Worm (Caenorhabditis elegans) whole organism, late embryonic: Measurements from ENCODE around the gene oatr-1.
A peak's percentile ranks its signal among the peaks of the same experiment; 100 is the strongest.

Source experiments
- C38D4.7 ChIP-seq: fragments of 200-800 bp; sonication (Bioruptor generic); optimal IDR thresholded peaks from 2 replicates; lab custom pipeline; 2018; ENCODE audit warnings: mild to moderate bottlenecking, missing genetic modification characterization, moderate library complexity, missing compliant biosample characterization
- K02D7.2 ChIP-seq: sonication (generic microtip); optimal IDR thresholded peaks from 2 replicates; lab custom pipeline; 2017; ENCODE audit warnings: mild to moderate bottlenecking, missing genetic modification characterization, missing compliant biosample characterization
- T23F11.4 ChIP-seq: fragments of 200-800 bp; sonication (Bioruptor generic); optimal IDR thresholded peaks from 2 replicates; lab custom pipeline; 2018; ENCODE audit warnings: mild to moderate bottlenecking, missing genetic modification characterization, missing compliant biosample characterization
- Y22D7AL.16 ChIP-seq: sonication (generic microtip); optimal IDR thresholded peaks from 2 replicates; lab custom pipeline; 2016; ENCODE audit warnings: missing genetic modification characterization, missing compliant biosample characterization
- ahr-1 ChIP-seq: sonication (generic microtip); optimal IDR thresholded peaks from 2 replicates; lab custom pipeline; 2016; ENCODE audit warnings: missing genetic modification characterization, missing compliant biosample characterization
- ama-1 ChIP-seq: fragments of 150-350 bp; optimal IDR thresholded peaks from 2 replicates; lab custom pipeline; 2014
- ceh-18 ChIP-seq: sonication (generic microtip); optimal IDR thresholded peaks from 2 replicates; lab custom pipeline; 2016; ENCODE audit warnings: missing genetic modification characterization, missing compliant biosample characterization
- ceh-19 ChIP-seq: fragments of 200-800 bp; sonication (Bioruptor generic); optimal IDR thresholded peaks from 2 replicates; lab custom pipeline; 2018; ENCODE audit warnings: mild to moderate bottlenecking, missing genetic modification characterization, missing compliant biosample characterization
- ceh-2 ChIP-seq: sonication (generic microtip); optimal IDR thresholded peaks from 2 replicates; lab custom pipeline; 2016; ENCODE audit warnings: missing genotype, missing genetic modification characterization, missing compliant biosample characterization
- ceh-30 ChIP-seq: fragments of 150-350 bp; optimal IDR thresholded peaks from 2 replicates; lab custom pipeline; 2014; ENCODE audit warnings: missing biosample characterization, missing genetic modification characterization
- ceh-31 ChIP-seq: sonication (generic microtip); optimal IDR thresholded peaks from 2 replicates; lab custom pipeline; 2016; ENCODE audit warnings: missing genetic modification characterization, missing compliant biosample characterization
- ceh-34 ChIP-seq: sonication (generic microtip); optimal IDR thresholded peaks from 2 replicates; lab custom pipeline; 2016; ENCODE audit warnings: mild to moderate bottlenecking, missing genetic modification characterization, missing compliant biosample characterization
- ceh-48 ChIP-seq: sonication (generic microtip); optimal IDR thresholded peaks from 2 replicates; lab custom pipeline; 2016; ENCODE audit warnings: missing genetic modification characterization, inconsistent platforms, missing compliant biosample characterization
- ceh-9 ChIP-seq: sonication (generic microtip); optimal IDR thresholded peaks from 2 replicates; lab custom pipeline; 2016; ENCODE audit warnings: mild to moderate bottlenecking, missing genetic modification characterization, inconsistent platforms, missing compliant biosample characterization
- elt-2 ChIP-seq: sonication (generic microtip); optimal IDR thresholded peaks from 2 replicates; lab custom pipeline; 2016; ENCODE audit warnings: missing genetic modification reagents, missing genetic modification characterization, missing compliant biosample characterization
- elt-4 ChIP-seq: sonication (generic microtip); optimal IDR thresholded peaks from 2 replicates; lab custom pipeline; 2016; ENCODE audit warnings: missing genetic modification characterization, missing compliant biosample characterization
- ets-4 ChIP-seq: sonication (generic microtip); optimal IDR thresholded peaks from 2 replicates; lab custom pipeline; 2016; ENCODE audit warnings: missing genetic modification characterization, missing compliant biosample characterization
- fkh-6 ChIP-seq: sonication (generic microtip); optimal IDR thresholded peaks from 2 replicates; lab custom pipeline; 2016; ENCODE audit warnings: missing genetic modification characterization, missing compliant biosample characterization
- gmeb-2 ChIP-seq: sonication (generic microtip); optimal IDR thresholded peaks from 2 replicates; lab custom pipeline; 2016; ENCODE audit warnings: missing genetic modification characterization, inconsistent platforms, missing compliant biosample characterization
- hlh-13 ChIP-seq: fragments of 200-800 bp; sonication (Bioruptor generic); optimal IDR thresholded peaks from 2 replicates; lab custom pipeline; 2018; ENCODE audit warnings: mild to moderate bottlenecking, missing genetic modification characterization, missing compliant biosample characterization
- hlh-30 ChIP-seq: sonication (generic microtip); optimal IDR thresholded peaks from 2 replicates; lab custom pipeline; 2017; ENCODE audit warnings: antibody characterized with exemption, missing genetic modification characterization, missing compliant biosample characterization; ENCODE audit not compliant: insufficient read depth
- hlh-8 ChIP-seq: sonication (generic microtip); optimal IDR thresholded peaks from 2 replicates; lab custom pipeline; 2016; ENCODE audit warnings: missing genotype, missing genetic modification characterization, missing compliant biosample characterization
- lim-6 ChIP-seq: sonication (generic microtip); optimal IDR thresholded peaks from 2 replicates; lab custom pipeline; 2016; ENCODE audit warnings: missing genetic modification characterization, missing compliant biosample characterization
- lin-11 ChIP-seq: fragments of 200-800 bp; sonication (Bioruptor generic); optimal IDR thresholded peaks from 2 replicates; lab custom pipeline; 2018; ENCODE audit warnings: mild to moderate bottlenecking, missing genetic modification characterization, missing compliant biosample characterization
- nfya-1 ChIP-seq: sonication (generic microtip); optimal IDR thresholded peaks from 2 replicates; lab custom pipeline; 2017; ENCODE audit warnings: missing genetic modification characterization, mild to moderate bottlenecking, missing compliant biosample characterization, antibody characterized with exemption, moderate library complexity
- nhr-232 ChIP-seq: sonication (generic microtip); optimal IDR thresholded peaks from 2 replicates; lab custom pipeline; 2016; ENCODE audit warnings: missing genetic modification characterization, missing compliant biosample characterization
- pag-3 ChIP-seq: sonication (generic microtip); optimal IDR thresholded peaks from 2 replicates; lab custom pipeline; 2016; ENCODE audit warnings: missing compliant biosample characterization, missing genetic modification characterization, borderline replicate concordance
- pat-9 ChIP-seq: fragments of 200-800 bp; sonication (Bioruptor generic); optimal IDR thresholded peaks from 2 replicates; lab custom pipeline; 2018; ENCODE audit warnings: mild to moderate bottlenecking, missing genetic modification characterization, moderate library complexity, missing compliant biosample characterization
- pha-2 ChIP-seq: sonication (generic microtip); optimal IDR thresholded peaks from 2 replicates; lab custom pipeline; 2017; ENCODE audit warnings: mild to moderate bottlenecking, missing genetic modification characterization, missing compliant biosample characterization
- ref-2 ChIP-seq: sonication (generic microtip); optimal IDR thresholded peaks from 2 replicates; lab custom pipeline; 2016; ENCODE audit warnings: missing genetic modification characterization, missing compliant biosample characterization
- sdc-2 ChIP-seq: sonication (generic microtip); optimal IDR thresholded peaks from 2 replicates; lab custom pipeline; 2016; ENCODE audit warnings: missing genotype, missing genetic modification characterization, missing compliant biosample characterization
- sox-2 ChIP-seq: fragments of 200-800 bp; sonication (Bioruptor generic); IDR thresholded peaks from 2 replicates; pipeline ENCODE4 v1.3.6; 2022; ENCODE audit warnings: missing genetic modification reagents, missing genetic modification characterization, missing compliant biosample characterization
- sox-4 ChIP-seq: sonication (generic microtip); optimal IDR thresholded peaks from 2 replicates; lab custom pipeline; 2017; ENCODE audit warnings: mild to moderate bottlenecking, missing genetic modification characterization, inconsistent platforms, missing compliant biosample characterization
- tbx-2 ChIP-seq: sonication (generic microtip); optimal IDR thresholded peaks from 2 replicates; lab custom pipeline; 2016; ENCODE audit warnings: missing genetic modification characterization, missing compliant biosample characterization
- tbx-7 ChIP-seq: sonication (generic microtip); optimal IDR thresholded peaks from 2 replicates; lab custom pipeline; 2016; ENCODE audit warnings: missing genotype, missing genetic modification characterization, missing compliant biosample characterization
- unc-42 ChIP-seq: sonication (generic microtip); optimal IDR thresholded peaks from 2 replicates; lab custom pipeline; 2016; ENCODE audit warnings: missing genotype, missing genetic modification characterization, missing compliant biosample characterization
- unc-55 ChIP-seq: sonication (generic microtip); optimal IDR thresholded peaks from 2 replicates; lab custom pipeline; 2017; ENCODE audit warnings: missing biosample characterization, missing genetic modification reagents, missing genetic modification characterization
- unc-86 ChIP-seq: sonication (generic microtip); optimal IDR thresholded peaks from 2 replicates; lab custom pipeline; 2016; ENCODE audit warnings: missing genetic modification characterization, missing compliant biosample characterization
- ztf-16 ChIP-seq: sonication (generic microtip); optimal IDR thresholded peaks from 2 replicates; lab custom pipeline; 2017; ENCODE audit warnings: missing genetic modification characterization, missing compliant biosample characterization

oatr-1 gene

DNA sequence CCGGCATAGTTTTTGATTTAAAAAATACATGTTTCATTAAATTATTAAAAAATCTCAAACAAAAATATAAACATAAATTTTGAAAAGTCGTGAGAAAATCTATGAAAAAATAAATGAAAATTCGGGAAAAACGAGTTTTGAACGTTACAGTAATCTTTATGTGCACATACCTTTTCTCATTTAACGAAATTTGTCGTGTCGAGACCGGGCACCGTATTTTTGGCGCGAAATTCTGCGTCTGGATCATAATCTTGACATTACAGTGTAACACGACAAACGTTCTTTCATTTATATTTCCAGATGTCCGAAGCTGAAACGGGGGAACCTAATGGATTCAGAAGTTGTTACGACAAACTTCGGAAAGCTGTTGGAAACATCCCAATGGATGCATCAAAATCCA lies 6.4 kb downstream of the oatr-1 start, which contains the start of gene C16A3.2:
C16A3.2 (plus strand) TSS at position 301 of the 400 bp plus-strand sequence.
- no peak for TF ChIP-seq tbx-7 (tag; lab: Kevin White, UChicago)
- TF ChIP-seq T23F11.4, result no peak
- TF ChIP-seq unc-55 (GFP tag; lab: Kevin White, UChicago), result no peak
- TF ChIP-seq sox-4 (tag; lab: Kevin White, UChicago), result no peak
- TF ChIP-seq ahr-1 (tag; lab: Kevin White, UChicago), result no peak
- TF ChIP-seq ceh-19 (GFP tag; lab: Kevin White, UChicago), result no peak

DNA sequence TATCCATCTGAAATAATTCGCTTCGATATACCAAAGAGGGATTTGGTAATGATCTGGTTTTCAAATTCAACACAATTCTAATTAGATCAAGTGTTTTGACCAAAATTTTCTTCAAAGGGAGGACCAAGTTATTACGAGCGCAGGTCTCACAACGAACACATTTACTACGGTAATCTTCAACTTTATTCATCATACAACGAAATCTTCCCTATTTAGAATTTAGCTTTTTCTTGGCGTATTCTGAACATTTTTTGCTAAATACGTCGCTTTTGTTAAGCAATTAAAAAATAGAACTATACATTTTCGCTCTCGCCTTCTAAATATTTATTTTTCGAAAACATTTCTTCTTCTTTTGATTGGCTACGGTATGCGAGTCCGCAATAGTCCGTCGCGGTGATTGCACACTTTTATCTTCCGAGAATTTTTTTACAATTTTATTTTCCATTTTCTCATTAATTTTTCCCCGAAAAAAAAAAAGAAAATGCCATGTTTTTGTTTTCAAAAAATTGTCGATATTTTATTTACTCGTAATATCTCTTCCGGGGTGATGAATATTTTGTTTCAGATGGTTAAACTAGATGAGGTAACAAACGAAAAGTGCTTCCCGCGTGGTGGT lies 12.9 kb downstream of the oatr-1 start, which contains the start of gene let-716:
let-716 (plus strand) TSS at position 566 of the 616 bp plus-strand sequence.
- no peak for TF ChIP-seq tbx-2 (tag; lab: Kevin White, UChicago)
- no peak for TF ChIP-seq hlh-13 (GFP tag; lab: Kevin White, UChicago)
- no peak for TF ChIP-seq hlh-8 (tag; lab: Kevin White, UChicago)
- TF ChIP-seq ceh-2 (tag; lab: Kevin White, UChicago), result no peak
- TF ChIP-seq sdc-2 (tag; lab: Kevin White, UChicago), result no peak
- no peak for TF ChIP-seq gmeb-2
- no peak for TF ChIP-seq lim-6 (tag; lab: Kevin White, UChicago)
- TF ChIP-seq nfya-1, result peak; percentile 69
- TF ChIP-seq unc-42 (tag; lab: Kevin White, UChicago), result peak; percentile 2
- TF ChIP-seq, all 69 proteins: peak for 2

DNA sequence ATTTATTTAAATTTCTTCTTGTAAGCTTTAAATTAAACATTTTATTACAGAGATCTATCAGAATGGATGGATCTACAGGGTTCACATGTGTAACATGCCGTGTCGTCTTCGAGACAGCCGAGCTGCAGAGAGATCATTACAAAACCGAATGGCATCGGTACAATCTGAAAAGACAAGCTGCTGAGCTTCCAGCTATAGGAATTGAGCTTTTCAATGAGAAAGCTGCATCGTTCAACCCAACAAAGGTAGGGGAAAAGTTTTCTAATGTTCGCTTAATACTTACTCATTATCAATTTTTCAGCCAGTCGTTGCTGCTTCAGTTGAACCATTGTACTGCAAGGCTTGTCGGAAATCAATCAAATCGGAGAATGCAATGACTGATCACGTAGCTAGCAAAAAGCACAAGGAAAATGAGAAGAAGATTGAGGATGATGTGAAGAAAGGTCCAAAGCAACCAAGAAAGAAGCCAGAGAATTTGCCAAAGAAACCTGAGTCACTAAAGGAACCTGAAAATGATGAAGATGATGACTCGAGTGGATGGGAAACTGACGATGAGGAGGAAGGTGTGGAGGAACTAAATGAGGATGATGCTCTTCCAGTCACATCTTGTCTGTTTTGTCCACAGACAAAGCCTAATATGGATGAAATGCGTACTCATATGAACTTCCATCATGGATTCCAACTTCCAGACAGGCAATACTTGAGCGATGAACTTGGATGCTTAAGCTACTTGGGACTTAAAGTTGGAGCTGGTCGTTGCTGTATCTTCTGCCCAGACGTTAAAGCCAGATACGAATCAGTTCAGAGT lies 14.2 kb downstream of the oatr-1 start, which contains the start of gene znf-622:
znf-622 (plus strand) TSS at position 51 of the 808 bp plus-strand sequence.
- TF ChIP-seq unc-86 (tag; lab: Kevin White, UChicago) (no peak), Y22D7AL.16 (tag; lab: Kevin White, UChicago) (no peak), tbx-2 (tag; lab: Kevin White, UChicago) (no peak)

DNA sequence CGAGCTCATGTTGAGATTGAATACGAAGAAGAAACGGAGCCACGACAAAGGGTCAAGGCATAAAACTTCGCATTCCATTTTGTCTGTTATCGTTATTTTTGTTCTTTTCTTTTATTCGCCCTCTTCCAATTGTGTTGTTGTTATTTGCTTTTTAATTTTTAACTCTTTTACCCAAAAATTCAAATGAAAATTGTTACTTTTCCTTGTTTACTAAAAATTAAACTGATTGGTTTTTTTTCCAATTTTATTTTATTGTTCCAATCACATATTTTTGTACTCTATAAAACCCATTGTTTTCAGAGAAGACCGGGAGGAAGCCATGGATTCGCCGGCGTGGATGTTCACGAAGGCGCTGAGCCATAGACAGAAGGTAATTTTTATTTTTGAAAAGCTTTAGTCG lies 15.5 kb downstream of the oatr-1 start, which contains the start of gene C16A3.5:
C16A3.5 (plus strand) TSS at position 301 of the 400 bp plus-strand sequence.
- no peak for TF ChIP-seq ama-1 (lab: Kevin White, UChicago)
- no peak for TF ChIP-seq sdc-2 (tag; lab: Kevin White, UChicago)
- TF ChIP-seq sox-2 (GFP tag; lab: Robert Waterston, UW), result no peak
- no peak for TF ChIP-seq K02D7.2 (tag; lab: Kevin White, UChicago)
- no peak for TF ChIP-seq Y22D7AL.16 (tag; lab: Kevin White, UChicago)
- no peak for TF ChIP-seq fkh-6 (tag; lab: Kevin White, UChicago)
- TF ChIP-seq ztf-16, result no peak
- no peak for TF ChIP-seq C38D4.7 (GFP tag; lab: Kevin White, UChicago)
- no peak for TF ChIP-seq ceh-9 (tag; lab: Kevin White, UChicago)
- no peak for TF ChIP-seq pag-3 (tag; lab: Kevin White, UChicago)
- TF ChIP-seq, all 69 proteins: peak for 0

DNA sequence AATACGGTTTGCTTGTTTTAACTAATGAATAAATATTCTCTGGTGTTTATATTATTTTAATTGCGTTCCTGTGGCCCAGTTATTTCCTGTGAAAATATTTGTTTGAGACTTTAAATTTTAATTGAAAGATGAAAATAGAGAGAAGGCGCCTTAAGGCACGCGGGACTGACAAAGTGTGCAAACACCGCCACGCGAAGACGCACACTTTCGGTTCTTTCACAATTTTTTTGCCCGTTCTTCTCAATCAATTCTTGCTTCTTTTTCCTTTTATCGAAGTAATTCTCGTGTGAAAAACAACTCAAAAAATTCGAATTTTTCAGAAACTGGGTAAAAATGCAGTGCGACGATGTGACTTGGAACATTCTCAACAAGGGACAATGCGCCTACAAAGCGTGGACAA lies 16.9 kb downstream of the oatr-1 start, which contains the start of gene C16A3.6:
C16A3.6 (plus strand) TSS at position 84 of the 400 bp plus-strand sequence.
- peak; percentile 25 for TF ChIP-seq hlh-30
- TF ChIP-seq pha-2 (tag; lab: Kevin White, UChicago), result no peak

DNA sequence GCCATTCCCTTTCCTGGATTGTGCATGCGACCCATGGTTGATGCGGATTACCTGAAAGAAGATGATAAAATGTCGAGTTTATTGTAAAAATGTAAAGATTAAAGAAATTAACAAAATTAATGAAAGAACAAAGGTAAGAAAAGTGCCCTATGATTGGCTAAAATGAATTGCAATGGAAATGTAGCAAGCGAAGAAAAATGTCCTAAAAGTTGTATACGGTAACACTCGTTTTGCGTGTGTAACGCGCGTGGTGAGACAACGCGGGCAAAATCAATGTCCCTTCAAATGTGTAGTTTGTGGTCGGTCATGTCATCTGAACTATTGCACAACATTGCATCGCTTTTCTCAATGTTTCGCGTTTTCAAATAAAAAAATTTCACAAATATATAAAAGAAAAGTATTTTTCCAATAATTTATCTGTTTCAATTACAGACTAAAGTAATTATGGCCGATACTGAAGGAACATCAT lies 21.0 kb downstream of the oatr-1 start, which contains the start of the genes rps-13 and nfx-1:
rps-13 (minus strand) TSS at position 51 of the 469 bp plus-strand sequence.
nfx-1 (plus strand) TSS at position 433 of the 469 bp plus-strand sequence.
- TF ChIP-seq unc-42 (tag; lab: Kevin White, UChicago), result peak; percentile 38
- TF ChIP-seq ceh-31 (tag; lab: Kevin White, UChicago), result peak; percentile 61
- TF ChIP-seq pat-9 (tag; lab: Kevin White, UChicago), result no peak
- TF ChIP-seq ceh-18, result peak; percentile 50
- TF ChIP-seq hlh-30, result peak; percentile 78
- peak; percentile 57 for TF ChIP-seq unc-55 (GFP tag; lab: Kevin White, UChicago)
- no peak for TF ChIP-seq nhr-232 (tag; lab: Kevin White, UChicago)
- TF ChIP-seq elt-4 (tag; lab: Kevin White, UChicago), result no peak
- TF ChIP-seq elt-2 (tag; lab: Kevin White, UChicago), result peak; percentile 36
- TF ChIP-seq ceh-2 (tag; lab: Kevin White, UChicago), result peak; percentile 10
- no peak for TF ChIP-seq fkh-6 (tag; lab: Kevin White, UChicago)
- TF ChIP-seq ceh-30 (tag; lab: Kevin White, UChicago), result peak; percentile 87
- TF ChIP-seq nfya-1, result peak; percentile 93
- TF ChIP-seq lin-11 (tag; lab: Kevin White, UChicago), result no peak
- TF ChIP-seq ets-4, result peak; percentile 25
- peak; percentile 50 for TF ChIP-seq ceh-48 (tag; lab: Kevin White, UChicago)
- peak; percentile 35 for TF ChIP-seq ref-2 (tag; lab: Kevin White, UChicago)
- TF ChIP-seq ceh-34 (tag; lab: Kevin White, UChicago), result peak; percentile 43
